Fruit fly (Drosophila melanogaster): ENCODE measurements around the gene Xport-B.

Xport-B gene

dm6 chr3R:19909541-19910182, 5.5 kb downstream of the Xport-B start:
- TF ChIP-seq noc (tag; optimal IDR thresholded peaks at IDR 0.05): no peak

dm6 chr3R:19908863-19909343, 6.3 kb downstream of the Xport-B start:
- peak; percentile 69 for TF ChIP-seq noc (tag; optimal IDR thresholded peaks at IDR 0.05)

- TF ChIP-seq noc (tag; optimal IDR thresholded peaks at IDR 0.05): peak; percentile 92
These were observed 9.2 kb downstream of the Xport-B start for dm6 chr3R:19905932-19906439.

- TF ChIP-seq noc (tag; optimal IDR thresholded peaks at IDR 0.05): peak; percentile 75
These were observed 10.3 kb downstream of the Xport-B start, which contains the start of the genes Surf6 and RhoGAP92B for dm6 chr3R:19904865-19905373. TSS of gene Surf6 (minus strand) at chr3R:19904868. TSS of gene RhoGAP92B (plus strand) at chr3R:19905164.

- peak; percentile 2 for TF ChIP-seq noc (tag; optimal IDR thresholded peaks at IDR 0.05)
These were observed 12.1 kb downstream of the Xport-B start, which contains the start of gene ClpX for dm6 chr3R:19902926-19903739. TSS of gene ClpX (minus strand) at chr3R:19903689.

- TF ChIP-seq noc (tag; optimal IDR thresholded peaks at IDR 0.05): peak; percentile 14
These were observed 12.9 kb downstream of the Xport-B start for dm6 chr3R:19902328-19902727.

dm6 chr3R:19901742-19902141, 13.5 kb downstream of the Xport-B start:
- TF ChIP-seq noc (tag; optimal IDR thresholded peaks at IDR 0.05): no peak

dm6 chr3R:19895305-19895704, 19.9 kb downstream of the Xport-B start:
- TF ChIP-seq noc (tag; optimal IDR thresholded peaks at IDR 0.05): no peak

dm6 chr3R:19892046-19892445, 23.2 kb downstream of the Xport-B start:
- peak; percentile 53 for TF ChIP-seq noc (tag; optimal IDR thresholded peaks at IDR 0.05)

- no peak for TF ChIP-seq noc (tag; optimal IDR thresholded peaks at IDR 0.05)
These were observed 23.8 kb downstream of the Xport-B start for dm6 chr3R:19891363-19891762.

dm6 chr3R:19890340-19890998, 24.7 kb downstream of the Xport-B start, which contains the start of gene CG4733:
TSS of gene CG4733 (plus strand) at chr3R:19890689.
- TF ChIP-seq noc (tag; optimal IDR thresholded peaks at IDR 0.05): no peak

- peak; percentile 92 for TF ChIP-seq noc (tag; optimal IDR thresholded peaks at IDR 0.05)
These were observed 25.5 kb downstream of the Xport-B start for dm6 chr3R:19889603-19890187.

dm6 chr3R:19888156-19888784, 26.9 kb downstream of the Xport-B start, which contains the start of gene ninaE:
TSS of gene ninaE (minus strand) at chr3R:19888206.
- no peak for TF ChIP-seq noc (tag; optimal IDR thresholded peaks at IDR 0.05)

- peak; percentile 88 for TF ChIP-seq noc (tag; optimal IDR thresholded peaks at IDR 0.05)
These were observed 34.7 kb downstream of the Xport-B start for dm6 chr3R:19880431-19880939.
